Fruit fly (Drosophila melanogaster) whole organism, pupa: Measurements from ENCODE around the gene CG9799.

Experiments used
- CG10348 ChIP-seq: fragments of 200-800 bp; sonication (Bioruptor generic); IDR thresholded peaks from 2 replicates; pipeline ENCODE4 v1.3.6; 2022; ENCODE audit warnings: missing biosample characterization, missing genetic modification characterization
- CG12605 ChIP-seq: fragments of 200-800 bp; sonication (Bioruptor generic); IDR thresholded peaks from 2 replicates; pipeline ENCODE4 v1.3.6; 2022; ENCODE audit warnings: missing biosample characterization, missing genetic modification characterization
- CG13204 ChIP-seq: fragments of 200-800 bp; sonication (Bioruptor generic); optimal IDR thresholded peaks from 2 replicates; lab custom pipeline; 2018; ENCODE audit warnings: missing biosample characterization, mild to moderate bottlenecking, missing genetic modification characterization, moderate library complexity
- CG14655 ChIP-seq: fragments of 200-800 bp; sonication (Bioruptor generic); optimal IDR thresholded peaks from 3 replicates; lab custom pipeline; 2017; ENCODE audit warnings: mild to moderate bottlenecking, missing biosample characterization, missing genetic modification reagents, missing genetic modification characterization
- CG15710 ChIP-seq: fragments of 200-800 bp; sonication (Bioruptor generic); optimal IDR thresholded peaks from 2 replicates; lab custom pipeline; 2018; ENCODE audit warnings: missing biosample characterization, mild to moderate bottlenecking, missing genetic modification characterization, moderate library complexity
- CG17806 ChIP-seq: fragments of 200-800 bp; sonication (Bioruptor generic); optimal IDR thresholded peaks from 2 replicates; lab custom pipeline; 2018; ENCODE audit warnings: missing biosample characterization, mild to moderate bottlenecking, missing genetic modification characterization, moderate library complexity
- CG32121 ChIP-seq: fragments of 200-800 bp; sonication (Bioruptor generic); IDR thresholded peaks from 2 replicates; pipeline ENCODE4 v1.3.6; 2022; ENCODE audit warnings: missing biosample characterization, missing genetic modification characterization
- CG34367 ChIP-seq: fragments of 200-800 bp; sonication (Bioruptor generic); optimal IDR thresholded peaks from 2 replicates; lab custom pipeline; 2018; ENCODE audit warnings: missing biosample characterization, mild to moderate bottlenecking, missing genetic modification characterization
- CG4496 ChIP-seq: fragments of 200-800 bp; sonication (Bioruptor generic); IDR thresholded peaks from 3 replicates; pipeline ENCODE4 v1.3.6; 2022; ENCODE audit warnings: missing biosample characterization, missing genetic modification characterization
- CG8159 ChIP-seq: fragments of 200-800 bp; sonication (Bioruptor generic); optimal IDR thresholded peaks from 3 replicates; lab custom pipeline; 2018; ENCODE audit warnings: missing biosample characterization, mild to moderate bottlenecking, missing genetic modification characterization, moderate library complexity
- CG8301 ChIP-seq: fragments of 200-800 bp; sonication (Bioruptor generic); optimal IDR thresholded peaks from 2 replicates; lab custom pipeline; 2018; ENCODE audit warnings: missing biosample characterization, mild to moderate bottlenecking, missing genetic modification characterization
- CG9948 ChIP-seq: fragments of 200-800 bp; sonication (Bioruptor generic); optimal IDR thresholded peaks from 2 replicates; lab custom pipeline; 2018; ENCODE audit warnings: missing biosample characterization, mild to moderate bottlenecking, missing genetic modification characterization, moderate library complexity
- D1 ChIP-seq: fragments of 200-800 bp; sonication (Bioruptor generic); optimal IDR thresholded peaks from 2 replicates; lab custom pipeline; 2018; ENCODE audit warnings: missing biosample characterization, mild to moderate bottlenecking, missing genetic modification characterization, moderate library complexity
- EcR ChIP-seq: fragments of 200-800 bp; sonication (Bioruptor generic); optimal IDR thresholded peaks from 3 replicates; lab custom pipeline; 2019; ENCODE audit warnings: missing biosample characterization, missing genetic modification characterization, mild to moderate bottlenecking, moderate library complexity, missing genetic modification reagents
- Ets98B ChIP-seq: fragments of 200-800 bp; sonication (Bioruptor generic); IDR thresholded peaks from 2 replicates; pipeline ENCODE4 v1.3.6; 2022; ENCODE audit warnings: missing biosample characterization, missing genetic modification characterization
- Pif1A ChIP-seq: fragments of 200-800 bp; sonication (Bioruptor generic); optimal IDR thresholded peaks from 3 replicates; lab custom pipeline; 2016; ENCODE audit warnings: missing biosample characterization, missing genetic modification characterization
- Pif1B ChIP-seq: fragments of 200-800 bp; sonication (Bioruptor generic); optimal IDR thresholded peaks from 3 replicates; lab custom pipeline; 2016; ENCODE audit warnings: missing biosample characterization, missing genetic modification characterization
- Snoo ChIP-seq: fragments of 200-800 bp; sonication (Bioruptor generic); optimal IDR thresholded peaks from 3 replicates; lab custom pipeline; 2017; ENCODE audit warnings: missing biosample characterization, mild to moderate bottlenecking, missing genetic modification characterization, inconsistent platforms
- fd96Ca ChIP-seq: fragments of 200-800 bp; sonication (Bioruptor generic); IDR thresholded peaks from 3 replicates; pipeline ENCODE4 v1.3.6; 2022; ENCODE audit warnings: missing biosample characterization, missing genetic modification characterization
- gl ChIP-seq: fragments of 200-800 bp; sonication (Bioruptor generic); optimal IDR thresholded peaks from 2 replicates; lab custom pipeline; 2018; ENCODE audit warnings: missing biosample characterization, mild to moderate bottlenecking, missing genetic modification characterization
- rn ChIP-seq: fragments of 200-800 bp; sonication (Bioruptor generic); IDR thresholded peaks from 2 replicates; pipeline ENCODE4 v1.3.6; 2022; ENCODE audit warnings: missing biosample characterization, missing genetic modification characterization

CG9799 gene

dm6 chr3R:13379675-13380074 is 8.8 kb downstream of the CG9799 start, which contains the start of the genes CG9813 and CG8870:
TSS of gene CG9813 (minus strand) at chr3R:13379775.
TSS of gene CG8870 (plus strand) at chr3R:13379842.
- TF ChIP-seq CG13204 (GFP tag; lab: Kevin White, UChicago) = no peak
- TF ChIP-seq D1 = no peak
- TF ChIP-seq CG4496 (GFP tag; lab: Robert Waterston, UW) = no peak
- TF ChIP-seq CG10348 (GFP tag; lab: Robert Waterston, UW) = no peak
- TF ChIP-seq CG9948 = no peak
- TF ChIP-seq CG14655 (GFP tag; lab: Kevin White, UChicago) = no peak
- TF ChIP-seq CG17806 (tag; lab: Kevin White, UChicago) = no peak
- no peak for TF ChIP-seq gl (tag; lab: Kevin White, UChicago)
- no peak for TF ChIP-seq CG8301 (tag; lab: Kevin White, UChicago)
- TF ChIP-seq Pif1B = no peak
- no peak for TF ChIP-seq CG15710 (tag; lab: Kevin White, UChicago)
- no peak for TF ChIP-seq rn (GFP tag; lab: Robert Waterston, UW)
- TF ChIP-seq CG12605 (GFP tag; lab: Robert Waterston, UW) = no peak

- no peak for TF ChIP-seq CG32121
- 0 out of 3 replicates have a peak, but pooled peaks have one; percentile 31 for TF ChIP-seq CG4496 (GFP tag; lab: Robert Waterston, UW)
- peak; percentile 45 for TF ChIP-seq CG8159
- peak; percentile 22 for TF ChIP-seq CG14655 (GFP tag; lab: Kevin White, UChicago)
- no peak for TF ChIP-seq Pif1A
Measured at dm6 chr3R:13374913-13375312, 13.6 kb downstream of the CG9799 start.

- no peak for TF ChIP-seq EcR (GFP tag; lab: Kevin White, UChicago)
- no peak for TF ChIP-seq CG9948
- TF ChIP-seq fd96Ca (GFP tag; lab: Robert Waterston, UW) = no peak
- TF ChIP-seq CG15710 (tag; lab: Kevin White, UChicago) = peak; percentile 23
- no peak for TF ChIP-seq CG14655 (GFP tag; lab: Kevin White, UChicago)
- no peak for TF ChIP-seq Ets98B (GFP tag; lab: Robert Waterston, UW)
- TF ChIP-seq CG34367 (tag; lab: Kevin White, UChicago) = no peak
- no peak for TF ChIP-seq Pif1A
- TF ChIP-seq CG4496 (GFP tag; lab: Robert Waterston, UW) = no peak
- no peak for TF ChIP-seq Pif1B
- peak; percentile 24 for TF ChIP-seq CG17806 (tag; lab: Kevin White, UChicago)
- TF ChIP-seq gl (tag; lab: Kevin White, UChicago) = no peak
- no peak for TF ChIP-seq rn (GFP tag; lab: Robert Waterston, UW)
- no peak for TF ChIP-seq CG12605 (GFP tag; lab: Robert Waterston, UW)
- TF ChIP-seq CG10348 (GFP tag; lab: Robert Waterston, UW) = no peak
- no peak for TF ChIP-seq D1
- TF ChIP-seq CG13204 (GFP tag; lab: Kevin White, UChicago) = no peak
- TF ChIP-seq CG32121 = no peak
- no peak for TF ChIP-seq CG8301 (tag; lab: Kevin White, UChicago)
- peak; percentile 57 for TF ChIP-seq Snoo (tag; lab: Kevin White, UChicago)
- TF ChIP-seq CG8159 = peak; percentile 28
Measured at dm6 chr3R:13371840-13372680, 16.4 kb downstream of the CG9799 start, which contains the start of the genes Lip3 and CG34309. TSS of gene Lip3 (minus strand) at chr3R:13371904. TSS of gene CG34309 (plus strand) at chr3R:13372630.

- no peak for TF ChIP-seq CG8159
- no peak for TF ChIP-seq CG17806 (tag; lab: Kevin White, UChicago)
- TF ChIP-seq rn (GFP tag; lab: Robert Waterston, UW) = no peak
- TF ChIP-seq CG4496 (GFP tag; lab: Robert Waterston, UW) = no peak
- TF ChIP-seq CG14655 (GFP tag; lab: Kevin White, UChicago) = no peak
- TF ChIP-seq CG32121 = no peak
- TF ChIP-seq CG34367 (tag; lab: Kevin White, UChicago) = no peak
- TF ChIP-seq D1 = no peak
- no peak for TF ChIP-seq CG15710 (tag; lab: Kevin White, UChicago)
Measured at dm6 chr3R:13369348-13369747, 19.2 kb downstream of the CG9799 start, which contains the start of gene CheA87a. TSS of gene CheA87a (plus strand) at chr3R:13369648.

- TF ChIP-seq fd96Ca (GFP tag; lab: Robert Waterston, UW) = peak; percentile 26; the same call in 1 of the 3 replicates
- no peak for TF ChIP-seq EcR (GFP tag; lab: Kevin White, UChicago)
- TF ChIP-seq CG8301 (tag; lab: Kevin White, UChicago) = peak; percentile 75
- peak; percentile 75 for TF ChIP-seq CG9948
- peak; percentile 47; the same call in 1 of the 2 replicates for TF ChIP-seq CG32121
- TF ChIP-seq Snoo (tag; lab: Kevin White, UChicago) = peak; percentile 84
- TF ChIP-seq CG17806 (tag; lab: Kevin White, UChicago) = peak; percentile 67
- TF ChIP-seq gl (tag; lab: Kevin White, UChicago) = no peak
- peak; percentile 60 for TF ChIP-seq Pif1B
- TF ChIP-seq Pif1A = peak; percentile 77
- TF ChIP-seq CG8159 = peak; percentile 86
- peak; percentile 49 for TF ChIP-seq D1
- TF ChIP-seq CG34367 (tag; lab: Kevin White, UChicago) = peak; percentile 58
- no peak for TF ChIP-seq CG10348 (GFP tag; lab: Robert Waterston, UW)
- TF ChIP-seq Ets98B (GFP tag; lab: Robert Waterston, UW) = peak; percentile 35; the same call in 1 of the 2 replicates
- peak; percentile 84 for TF ChIP-seq CG14655 (GFP tag; lab: Kevin White, UChicago)
- peak; percentile 70 for TF ChIP-seq CG4496 (GFP tag; lab: Robert Waterston, UW)
- TF ChIP-seq CG15710 (tag; lab: Kevin White, UChicago) = peak; percentile 80
- TF ChIP-seq rn (GFP tag; lab: Robert Waterston, UW) = peak; percentile 27
- no peak for TF ChIP-seq CG12605 (GFP tag; lab: Robert Waterston, UW)
- TF ChIP-seq CG13204 (GFP tag; lab: Kevin White, UChicago) = peak; percentile 30
- TF ChIP-seq, all 21 proteins: peak for 17
Measured at dm6 chr3R:13366561-13367518, 21.7 kb downstream of the CG9799 start, which contains the start of gene Elp6. TSS of gene Elp6 (minus strand) at chr3R:13366910.
